Worm (Caenorhabditis elegans) whole organism, early embryonic: ENCODE measurements around the gene F53B7.4.

ENCODE experiments used
- B0310.2 ChIP-seq: sonication (generic microtip); optimal IDR thresholded peaks from 2 replicates; lab custom pipeline; 2016; ENCODE audit warnings: mild to moderate bottlenecking, missing genetic modification characterization, missing compliant biosample characterization
- F13C5.2 ChIP-seq: sonication (generic microtip); optimal IDR thresholded peaks from 2 replicates; lab custom pipeline; 2017; ENCODE audit warnings: mild to moderate bottlenecking, missing genetic modification characterization, inconsistent platforms, missing compliant biosample characterization
- aly-1 ChIP-seq: sonication (generic microtip); optimal IDR thresholded peaks from 2 replicates; lab custom pipeline; 2016; ENCODE audit warnings: missing genetic modification characterization, missing compliant biosample characterization
- ama-1 ChIP-seq: fragments of 150-350 bp; optimal IDR thresholded peaks from 2 replicates; lab custom pipeline; 2014
- ceh-13 ChIP-seq: fragments of 200-800 bp; sonication (Bioruptor generic); optimal IDR thresholded peaks from 2 replicates; lab custom pipeline; 2018; ENCODE audit warnings: mild to moderate bottlenecking, missing genetic modification characterization, missing compliant biosample characterization
- ceh-36 ChIP-seq: sonication (generic microtip); optimal IDR thresholded peaks from 2 replicates; lab custom pipeline; 2016; ENCODE audit warnings: missing genetic modification characterization, inconsistent platforms, missing compliant biosample characterization
- ets-7 ChIP-seq: sonication (generic microtip); optimal IDR thresholded peaks from 2 replicates; lab custom pipeline; 2016; ENCODE audit warnings: missing genotype, missing genetic modification characterization, missing compliant biosample characterization
- flt-1 ChIP-seq: fragments of 200-800 bp; sonication (Bioruptor generic); IDR thresholded peaks from 2 replicates; pipeline ENCODE4 v1.3.6; 2022; ENCODE audit warnings: missing genetic modification characterization, missing compliant biosample characterization
- hmbx-1 ChIP-seq: sonication (generic microtip); optimal IDR thresholded peaks from 2 replicates; lab custom pipeline; 2016; ENCODE audit warnings: mild to moderate bottlenecking, missing genetic modification characterization, missing compliant biosample characterization
- hmg-4 ChIP-seq: fragments of 200-800 bp; sonication (Bioruptor generic); optimal IDR thresholded peaks from 2 replicates; lab custom pipeline; 2018; ENCODE audit warnings: mild to moderate bottlenecking, missing genetic modification characterization, missing compliant biosample characterization
- hnd-1 ChIP-seq: sonication (generic microtip); optimal IDR thresholded peaks from 2 replicates; lab custom pipeline; 2016; ENCODE audit warnings: missing genetic modification characterization, missing compliant biosample characterization
- pes-1 ChIP-seq: fragments of 200-800 bp; sonication (Bioruptor generic); IDR thresholded peaks from 2 replicates; pipeline ENCODE4 v1.3.6; 2022; ENCODE audit warnings: missing genetic modification reagents, missing genetic modification characterization, missing compliant biosample characterization
- scrt-1 ChIP-seq: fragments of 200-800 bp; sonication (Bioruptor generic); IDR thresholded peaks from 2 replicates; pipeline ENCODE4 v1.3.6; 2022; ENCODE audit warnings: missing genetic modification characterization, missing compliant biosample characterization
- sea-1 ChIP-seq: fragments of 200-800 bp; sonication (Bioruptor generic); conservative IDR thresholded peaks from 2 replicates; pipeline ENCODE4 v1.3.6; 2022; ENCODE audit warnings: missing genetic modification characterization, missing compliant biosample characterization
- tbx-11 ChIP-seq: fragments of 200-800 bp; sonication (Bioruptor generic); IDR thresholded peaks from 2 replicates; pipeline ENCODE4 v1.3.6; 2022; ENCODE audit warnings: missing genetic modification characterization, missing compliant biosample characterization
- tbx-37 ChIP-seq: fragments of 200-800 bp; sonication (Bioruptor generic); conservative IDR thresholded peaks from 2 replicates; pipeline ENCODE4 v1.3.6; 2022; ENCODE audit warnings: missing genetic modification reagents, missing genetic modification characterization, missing compliant biosample characterization
- tra-4 ChIP-seq: sonication (generic microtip); optimal IDR thresholded peaks from 2 replicates; lab custom pipeline; 2017; ENCODE audit warnings: missing genetic modification characterization, missing compliant biosample characterization

Gene F53B7.4

ce11 chrV:11040473-11040872 is 38.1 kb upstream of the F53B7.4 start, which contains the start of gene C45B11.8:
C45B11.8 (plus strand) TSS chrV:11040773.
- TF ChIP-seq ceh-36 (tag; lab: Kevin White, UChicago) (no peak), hmbx-1 (tag; lab: Kevin White, UChicago) (no peak), ama-1 (lab: Kevin White, UChicago) (no peak), hnd-1 (no peak), scrt-1 (no peak), tra-4 (tag; lab: Kevin White, UChicago) (no peak), hmg-4 (no peak), ceh-13 (no peak), pes-1 (GFP tag; lab: Robert Waterston, UW) (no peak), B0310.2 (tag; lab: Kevin White, UChicago) (no peak), tbx-37 (GFP tag; lab: Robert Waterston, UW) (no peak)

ce11 chrV:11040020-11040419 is 37.7 kb upstream of the F53B7.4 start, which contains the start of gene C45B11.9:
C45B11.9 (plus strand) TSS chrV:11040320.
- TF ChIP-seq sea-1 (GFP tag; lab: Robert Waterston, UW) (no peak), scrt-1 (no peak), hmg-4 (no peak), hmbx-1 (tag; lab: Kevin White, UChicago) (no peak), aly-1 (no peak), tbx-37 (GFP tag; lab: Robert Waterston, UW) (no peak), F13C5.2 (tag; lab: Kevin White, UChicago) (no peak), flt-1 (GFP tag; lab: Robert Waterston, UW) (no peak), tra-4 (tag; lab: Kevin White, UChicago) (no peak), B0310.2 (tag; lab: Kevin White, UChicago) (no peak), hnd-1 (no peak), tbx-11 (GFP tag; lab: Robert Waterston, UW) (no peak), pes-1 (GFP tag; lab: Robert Waterston, UW) (no peak), ceh-36 (tag; lab: Kevin White, UChicago) (no peak)

ce11 chrV:11039379-11039954 is 37.1 kb upstream of the F53B7.4 start, which contains the start of gene pak-2:
pak-2 (minus strand) TSS chrV:11039429.
- TF ChIP-seq ceh-13 (peak; percentile 25), B0310.2 (tag; lab: Kevin White, UChicago) (peak; percentile 38), tbx-37 (GFP tag; lab: Robert Waterston, UW) (0 out of 2 replicates have a peak, but pooled peaks have one; percentile 22), ets-7 (tag; lab: Kevin White, UChicago) (peak; percentile 74), hnd-1 (peak; percentile 25), pes-1 (GFP tag; lab: Robert Waterston, UW) (no peak), F13C5.2 (tag; lab: Kevin White, UChicago) (peak; percentile 82), hmbx-1 (tag; lab: Kevin White, UChicago) (no peak)

- TF ChIP-seq aly-1 (no peak), tbx-11 (GFP tag; lab: Robert Waterston, UW) (no peak), flt-1 (GFP tag; lab: Robert Waterston, UW) (no peak), ets-7 (tag; lab: Kevin White, UChicago) (no peak), ceh-36 (tag; lab: Kevin White, UChicago) (no peak), hmbx-1 (tag; lab: Kevin White, UChicago) (no peak), ama-1 (lab: Kevin White, UChicago) (no peak), tra-4 (tag; lab: Kevin White, UChicago) (no peak), hmg-4 (no peak), B0310.2 (tag; lab: Kevin White, UChicago) (no peak), ceh-13 (no peak), hnd-1 (no peak), scrt-1 (no peak), tbx-37 (GFP tag; lab: Robert Waterston, UW) (no peak), sea-1 (GFP tag; lab: Robert Waterston, UW) (no peak), pes-1 (GFP tag; lab: Robert Waterston, UW) (no peak), F13C5.2 (tag; lab: Kevin White, UChicago) (no peak)
Observed at ce11 chrV:11034748-11035147, 32.4 kb upstream of the F53B7.4 start, which contains the start of gene pptr-2. pptr-2 (minus strand) TSS chrV:11034931.

ce11 chrV:11033241-11033640 is 30.9 kb upstream of the F53B7.4 start:
- TF ChIP-seq tra-4 (tag; lab: Kevin White, UChicago): no peak
- TF ChIP-seq hmbx-1 (tag; lab: Kevin White, UChicago): no peak
- no peak for TF ChIP-seq pes-1 (GFP tag; lab: Robert Waterston, UW)
- no peak for TF ChIP-seq aly-1
- no peak for TF ChIP-seq ceh-13
- TF ChIP-seq scrt-1: no peak
- TF ChIP-seq sea-1 (GFP tag; lab: Robert Waterston, UW): no peak
- no peak for TF ChIP-seq hnd-1
- TF ChIP-seq ama-1 (lab: Kevin White, UChicago): no peak
- no peak for TF ChIP-seq tbx-11 (GFP tag; lab: Robert Waterston, UW)
- no peak for TF ChIP-seq ets-7 (tag; lab: Kevin White, UChicago)
- TF ChIP-seq B0310.2 (tag; lab: Kevin White, UChicago): no peak
- no peak for TF ChIP-seq hmg-4
- TF ChIP-seq tbx-37 (GFP tag; lab: Robert Waterston, UW): no peak
- no peak for TF ChIP-seq F13C5.2 (tag; lab: Kevin White, UChicago)

ce11 chrV:11030675-11031074 is 28.3 kb upstream of the F53B7.4 start:
- TF ChIP-seq ama-1 (lab: Kevin White, UChicago): no peak
- no peak for TF ChIP-seq ceh-13
- TF ChIP-seq ceh-36 (tag; lab: Kevin White, UChicago): no peak
- TF ChIP-seq B0310.2 (tag; lab: Kevin White, UChicago): no peak
- no peak for TF ChIP-seq F13C5.2 (tag; lab: Kevin White, UChicago)
- TF ChIP-seq hnd-1: no peak

- peak; percentile 23 for TF ChIP-seq ets-7 (tag; lab: Kevin White, UChicago)
- no peak for TF ChIP-seq aly-1
- no peak for TF ChIP-seq tra-4 (tag; lab: Kevin White, UChicago)
- peak; percentile 83 for TF ChIP-seq tbx-37 (GFP tag; lab: Robert Waterston, UW)
- peak; percentile 13 for TF ChIP-seq hnd-1
- TF ChIP-seq F13C5.2 (tag; lab: Kevin White, UChicago): peak; percentile 21
- no peak for TF ChIP-seq hmg-4
Observed at ce11 chrV:11029309-11029708, 27.0 kb upstream of the F53B7.4 start.
